Worm (Caenorhabditis elegans): ENCODE results near the gene sds-22.

sds-22 gene

DNA sequence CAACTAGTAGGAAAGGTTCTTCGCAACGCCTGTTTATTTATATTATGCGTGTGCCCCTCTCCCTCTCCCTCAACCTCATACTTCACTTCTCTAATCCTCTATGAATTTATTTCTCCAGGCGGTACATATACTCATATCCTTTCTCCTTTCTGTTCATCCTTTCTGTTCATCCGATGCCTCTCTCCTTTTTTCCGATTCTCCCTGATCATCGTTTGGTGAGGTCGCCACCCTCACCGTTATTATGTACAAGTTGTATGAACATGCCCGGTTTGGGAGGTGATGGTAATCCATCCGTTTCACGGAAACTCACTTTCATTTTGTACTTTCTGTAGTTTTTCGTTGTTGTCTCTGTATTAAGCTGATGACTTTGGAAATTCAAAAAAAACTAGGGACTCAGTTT lies 18.5 kb upstream of the sds-22 start:
- TF ChIP-seq nhr-77 (tag; optimal IDR thresholded peaks at IDR 0.05) (no peak), nhr-129 (tag; optimal IDR thresholded peaks at IDR 0.05) (peak; percentile 27), C34F6.9 (tag; optimal IDR thresholded peaks at IDR 0.05) (peak; percentile 6), nhr-21 (tag; optimal IDR thresholded peaks at IDR 0.05) (no peak), dmd-4 (tag; optimal IDR thresholded peaks at IDR 0.05) (no peak), lin-13 (GFP tag; optimal IDR thresholded peaks at IDR 0.05) (no peak)

DNA sequence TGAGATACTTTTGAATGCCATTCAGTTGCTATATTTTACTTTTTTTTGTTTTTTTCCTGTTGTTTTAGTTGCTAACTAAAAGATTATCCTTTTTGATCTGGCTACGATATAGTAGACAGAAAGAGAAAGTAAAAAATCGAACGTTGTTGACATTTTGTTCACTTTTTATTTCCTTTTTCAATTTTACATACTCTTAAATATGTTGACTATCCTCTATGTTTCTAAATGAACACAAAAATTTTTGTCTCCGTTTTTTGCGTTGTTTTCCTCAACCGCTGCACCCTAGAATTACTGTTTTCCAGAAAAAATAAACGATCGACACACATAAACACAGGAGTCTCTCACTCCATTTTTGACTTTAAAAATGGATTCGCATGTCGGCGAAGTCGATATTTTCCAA lies 16.1 kb upstream of the sds-22 start, which contains the start of gene klp-3:
Gene klp-3 (plus strand): TSS at position 301 of the 400 bp plus-strand sequence.
- TF ChIP-seq unc-55 (GFP tag; optimal IDR thresholded peaks at IDR 0.05) (no peak), mdl-1 (tag; optimal IDR thresholded peaks at IDR 0.05) (no peak), nhr-21 (tag; optimal IDR thresholded peaks at IDR 0.05) (no peak), ceh-16 (tag; optimal IDR thresholded peaks at IDR 0.05) (no peak), nhr-6 (tag; optimal IDR thresholded peaks at IDR 0.05) (no peak), peb-1 (tag; optimal IDR thresholded peaks at IDR 0.05) (no peak), lin-11 (tag; optimal IDR thresholded peaks at IDR 0.05) (no peak), unc-39 (tag; optimal IDR thresholded peaks at IDR 0.05) (no peak), mab-5 (tag; optimal IDR thresholded peaks at IDR 0.05) (no peak), nhr-77 (tag; optimal IDR thresholded peaks at IDR 0.05) (no peak), F13H6.1 (tag; optimal IDR thresholded peaks at IDR 0.05) (no peak), nhr-129 (tag; optimal IDR thresholded peaks at IDR 0.05) (no peak)

DNA sequence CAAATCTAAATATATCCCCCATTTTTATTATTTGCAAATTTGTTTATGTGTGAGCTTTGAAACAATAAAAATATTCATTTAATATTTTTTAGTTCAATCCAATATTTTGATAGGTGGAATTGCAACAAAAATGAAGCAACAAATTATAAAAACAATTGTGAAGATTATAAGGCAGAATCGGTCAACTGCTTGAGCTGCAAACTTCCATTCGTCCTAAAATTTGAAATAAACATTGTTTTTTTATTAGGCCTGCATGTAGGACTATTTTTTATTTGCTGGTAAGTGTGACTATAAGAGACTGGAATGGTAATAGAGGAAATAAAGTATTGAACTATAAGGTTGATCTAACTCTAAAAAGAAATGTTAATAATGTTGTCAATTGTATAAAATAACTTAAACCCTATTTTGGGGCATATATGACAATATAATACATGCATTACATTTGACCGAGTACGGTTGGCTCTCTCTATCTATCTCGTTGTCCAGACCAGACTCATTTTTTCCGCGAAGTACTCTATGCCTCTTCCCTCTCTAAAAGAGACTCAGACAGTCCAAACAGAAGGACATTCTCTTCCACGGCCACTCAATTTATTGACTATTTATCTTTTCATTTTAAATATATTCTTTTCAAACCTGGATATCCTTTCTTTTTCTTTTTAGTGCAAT lies 12.5 kb upstream of the sds-22 start, which contains the start of gene T09A5.4:
Gene T09A5.4 (plus strand): TSS at position 616 of the 666 bp plus-strand sequence.
- TF ChIP-seq C34F6.9 (tag; optimal IDR thresholded peaks at IDR 0.05) (peak; percentile 17), F13H6.1 (tag; optimal IDR thresholded peaks at IDR 0.05) (peak; percentile 33), unc-55 (GFP tag; optimal IDR thresholded peaks at IDR 0.05) (peak; percentile 30), unc-62 (GFP tag; optimal IDR thresholded peaks at IDR 0.05) (no peak)

ce11 chrII:7849697-7850096 lies 8.5 kb upstream of the sds-22 start, which contains the start of gene acr-7:
Gene acr-7 (minus strand): TSS chrII:7849797.
- TF ChIP-seq snpc-4 (tag; optimal IDR thresholded peaks at IDR 0.05) (no peak), lin-39 (tag; optimal IDR thresholded peaks at IDR 0.05) (no peak), alr-1 (tag; optimal IDR thresholded peaks at IDR 0.05) (no peak), skn-1 (tag; optimal IDR thresholded peaks at IDR 0.05) (no peak), ztf-4 (tag; optimal IDR thresholded peaks at IDR 0.05) (no peak), ztf-11 (tag; optimal IDR thresholded peaks at IDR 0.05) (no peak), unc-55 (GFP tag; optimal IDR thresholded peaks at IDR 0.05) (no peak), zag-1 (tag; optimal IDR thresholded peaks at IDR 0.05) (no peak), ZK546.5 (tag; optimal IDR thresholded peaks at IDR 0.05) (no peak), unc-62 (GFP tag; optimal IDR thresholded peaks at IDR 0.05) (no peak)

- TF ChIP-seq nhr-25 (tag; optimal IDR thresholded peaks at IDR 0.05): peak; percentile 16
- TF ChIP-seq sem-4 (tag; optimal IDR thresholded peaks at IDR 0.05): peak; percentile 50
- TF ChIP-seq R02D3.7 (tag; optimal IDR thresholded peaks at IDR 0.05): no peak
These were observed 7.6 kb upstream of the sds-22 start for ce11 chrII:7850575-7850974.

DNA sequence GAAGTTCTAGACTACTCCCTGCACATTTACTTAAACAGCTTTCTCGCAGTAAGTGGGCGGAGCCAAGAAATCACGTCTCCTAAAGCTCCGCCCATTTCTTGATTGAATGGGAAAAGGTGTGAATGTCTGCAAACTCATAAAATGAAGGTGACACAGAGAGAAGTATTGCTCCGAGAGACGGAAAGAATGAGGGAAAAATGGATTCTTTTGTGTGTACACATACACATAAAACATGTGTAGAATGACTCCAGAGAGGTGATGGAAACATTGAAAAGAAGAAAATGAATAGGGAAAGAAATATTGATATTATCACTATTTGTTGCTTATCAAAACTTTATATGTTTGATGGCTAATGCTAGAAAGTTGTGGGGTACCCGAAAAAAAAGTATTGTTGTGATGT lies 6.7 kb upstream of the sds-22 start:
- TF ChIP-seq sma-9 (GFP tag; optimal IDR thresholded peaks at IDR 0.05) (no peak), sma-9 (tag; optimal IDR thresholded peaks at IDR 0.05) (no peak), ztf-4 (tag; optimal IDR thresholded peaks at IDR 0.05) (no peak), nhr-129 (tag; optimal IDR thresholded peaks at IDR 0.05) (peak; percentile 3), fos-1 (tag; optimal IDR thresholded peaks at IDR 0.05) (peak; percentile 41), C34F6.9 (tag; optimal IDR thresholded peaks at IDR 0.05) (peak; percentile 12)

DNA sequence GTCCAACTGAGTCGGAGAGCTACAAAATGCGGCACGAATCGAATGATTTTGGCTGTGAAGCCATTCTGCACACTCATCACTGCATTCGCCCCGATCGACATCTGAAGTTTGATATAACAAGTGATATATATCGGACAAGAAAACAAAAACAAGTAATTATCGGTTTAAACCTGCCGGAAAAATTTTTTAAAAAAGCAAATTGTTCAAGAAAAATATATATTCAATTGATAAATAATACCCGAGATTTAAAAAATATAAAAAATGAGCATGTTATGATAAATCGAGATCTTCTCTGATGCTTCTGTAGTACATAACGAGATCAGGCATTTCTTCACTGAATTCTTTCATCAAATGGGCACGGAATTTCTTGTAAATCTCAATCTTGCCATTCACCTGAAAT lies 4.5 kb upstream of the sds-22 start, which contains the start of gene T09A5.5:
Gene T09A5.5 (minus strand): TSS at position 101 of the 400 bp plus-strand sequence.
- TF ChIP-seq nhr-11 (tag; optimal IDR thresholded peaks at IDR 0.05) (no peak), snpc-4 (tag; optimal IDR thresholded peaks at IDR 0.05) (no peak), F13H6.1 (tag; optimal IDR thresholded peaks at IDR 0.05) (no peak), nhr-129 (tag; optimal IDR thresholded peaks at IDR 0.05) (no peak), sem-4 (tag; optimal IDR thresholded peaks at IDR 0.05) (no peak), nhr-25 (tag; optimal IDR thresholded peaks at IDR 0.05) (no peak), unc-62 (GFP tag; optimal IDR thresholded peaks at IDR 0.05) (no peak)

Data from whole organism, L2 larva.